Worm (Caenorhabditis elegans): ENCODE measurements around the gene C04A11.1.

- TF ChIP-seq tra-4 (tag; optimal IDR thresholded peaks at IDR 0.05) = no peak
- no peak for TF ChIP-seq ceh-36 (tag; optimal IDR thresholded peaks at IDR 0.05)
- no peak for TF ChIP-seq hmg-4 (GFP tag; optimal IDR thresholded peaks at IDR 0.05)
- no peak for TF ChIP-seq flt-1 (GFP tag; IDR thresholded peaks at IDR 0.05)
- TF ChIP-seq ets-7 (tag; optimal IDR thresholded peaks at IDR 0.05) = no peak
- no peak for TF ChIP-seq tbx-11 (GFP tag; IDR thresholded peaks at IDR 0.05)
Measured at ce11 chrX:13655769-13656168, 4.5 kb upstream of the C04A11.1 start.
